Fruit fly (Drosophila melanogaster) whole organism, wandering third instar larva: Measurements from ENCODE around the gene Spt7.

Experiments
- CG32264 ChIP-seq: fragments of 200-800 bp; sonication (Bioruptor generic); optimal IDR thresholded peaks from 2 replicates; lab custom pipeline; 2016; ENCODE audit warnings: missing biosample characterization, missing genetic modification characterization
- CG9705 ChIP-seq: fragments of 200-800 bp; sonication (Bioruptor generic); optimal IDR thresholded peaks from 2 replicates; lab custom pipeline; 2018; ENCODE audit warnings: missing biosample characterization, mild to moderate bottlenecking, missing genetic modification characterization
- CrebA ChIP-seq: fragments of 200-800 bp; sonication (Bioruptor generic); optimal IDR thresholded peaks from 2 replicates; lab custom pipeline; 2016; ENCODE audit warnings: missing biosample characterization, mild to moderate bottlenecking, missing genetic modification characterization, borderline replicate concordance
- Dif ChIP-seq: fragments of 200-275, 200-300 bp; sonication (Bioruptor generic); optimal IDR thresholded peaks from 2 replicates; lab custom pipeline; 2018; ENCODE audit warnings: missing biosample characterization, missing genetic modification characterization; ENCODE audit not compliant: partially characterized antibody
- HLH106 ChIP-seq: fragments of 200-800 bp; optimal IDR thresholded peaks from 3 replicates; lab custom pipeline; 2019; ENCODE audit warnings: missing biosample characterization, mild to moderate bottlenecking, missing genetic modification characterization, moderate library complexity
- Hnf4 ChIP-seq: fragments of 200-800 bp; sonication (Bioruptor generic); optimal IDR thresholded peaks from 2 replicates; lab custom pipeline; 2016; ENCODE audit warnings: missing biosample characterization, mild to moderate bottlenecking, missing genetic modification characterization
- Hr78 ChIP-seq: fragments of >200 bp; optimal IDR thresholded peaks from 2 replicates; lab custom pipeline; 2017; ENCODE audit warnings: missing biosample characterization, missing genetic modification characterization
- Hr83 ChIP-seq: fragments of 200-300 bp; sonication (Bioruptor generic); optimal IDR thresholded peaks from 2 replicates; lab custom pipeline; 2016; ENCODE audit warnings: missing biosample characterization, mild to moderate bottlenecking, missing genetic modification characterization, moderate library complexity; ENCODE audit not compliant: poor library complexity, severe bottlenecking
- Jra ChIP-seq: sonication (Bioruptor generic); optimal IDR thresholded peaks from 2 replicates; lab custom pipeline; 2016; ENCODE audit warnings: missing biosample characterization, missing genetic modification characterization
- Myc ChIP-seq: fragments of >200 bp; optimal IDR thresholded peaks from 2 replicates; lab custom pipeline; 2017
- N ChIP-seq: fragments of >200 bp; optimal IDR thresholded peaks from 2 replicates; lab custom pipeline; 2018; ENCODE audit warnings: missing biosample characterization, missing external identifiers, missing genetic modification characterization
- OdsH ChIP-seq: fragments of 200-800 bp; sonication (Bioruptor generic); optimal IDR thresholded peaks from 2 replicates; lab custom pipeline; 2016; ENCODE audit warnings: missing biosample characterization, mild to moderate bottlenecking, missing genetic modification characterization
- Rel ChIP-seq, 2 experiments: fragments of 200-800 bp; sonication (Bioruptor generic) in 1 of 2; optimal IDR thresholded peaks; 2 replicates in 1 of 2; 3 replicates in 1 of 2; lab custom pipeline; 2016 to 2019; ENCODE audit warnings: mild to moderate bottlenecking in 2 of 2, missing biosample characterization in 2 of 2, missing genetic modification characterization in 2 of 2, moderate library complexity in 1 of 2
- Sp1 ChIP-seq: fragments of 200-800 bp; sonication (Bioruptor generic); optimal IDR thresholded peaks from 3 replicates; lab custom pipeline; 2019; ENCODE audit warnings: missing biosample characterization, mild to moderate bottlenecking, missing genetic modification characterization, moderate library complexity
- Vsx2 ChIP-seq: fragments of 200-300, 225-300 bp; sonication (Bioruptor generic); optimal IDR thresholded peaks from 2 replicates; lab custom pipeline; 2018; ENCODE audit warnings: missing biosample characterization, missing genetic modification characterization; ENCODE audit not compliant: partially characterized antibody
- br ChIP-seq: fragments of 200-800 bp; sonication (Bioruptor generic); optimal IDR thresholded peaks from 2 replicates; lab custom pipeline; 2016; ENCODE audit warnings: missing biosample characterization, missing genetic modification characterization
- brk ChIP-seq: fragments of 200-800 bp; sonication (Bioruptor generic); optimal IDR thresholded peaks from 2 replicates; lab custom pipeline; 2016; ENCODE audit warnings: missing biosample characterization, mild to moderate bottlenecking, missing genetic modification characterization
- dl ChIP-seq, 2 experiments: fragments of 175-275, 200-275 bp in 1 of 2; fragments of 200-275 bp in 1 of 2; sonication (Bioruptor generic); optimal IDR thresholded peaks; lab custom pipeline; 2018; ENCODE audit warnings: mild to moderate bottlenecking in 2 of 2, missing biosample characterization in 2 of 2, missing genetic modification characterization in 2 of 2, moderate library complexity in 2 of 2; ENCODE audit not compliant: partially characterized antibody in 2 of 2, insufficient read depth in 1 of 2
- dsf ChIP-seq: sonication (Bioruptor generic); optimal IDR thresholded peaks from 2 replicates; lab custom pipeline; 2016; ENCODE audit warnings: missing biosample characterization, missing genetic modification characterization, borderline replicate concordance
- ey ChIP-seq: fragments of 200-800 bp; sonication (Bioruptor generic); optimal IDR thresholded peaks from 2 replicates; lab custom pipeline; 2016; ENCODE audit warnings: missing biosample characterization, missing genetic modification characterization
- foxo ChIP-seq, 2 experiments: fragments of 200-800 bp; sonication (Bioruptor generic); optimal IDR thresholded peaks; 2 replicates in 1 of 2; 3 replicates in 1 of 2; lab custom pipeline; 2016 to 2017; ENCODE audit warnings: missing biosample characterization in 2 of 2, missing genetic modification characterization in 2 of 2
- fru ChIP-seq: fragments of 200-800 bp; sonication (Bioruptor generic); optimal IDR thresholded peaks from 3 replicates; lab custom pipeline; 2016; ENCODE audit warnings: missing biosample characterization, mild to moderate bottlenecking, missing genetic modification characterization
- h ChIP-seq: fragments of 200-800 bp; sonication (Bioruptor generic); optimal IDR thresholded peaks from 3 replicates; lab custom pipeline; 2016; ENCODE audit warnings: missing biosample characterization, mild to moderate bottlenecking, missing genetic modification characterization
- jim ChIP-seq: fragments of 175-275, 200-325 bp; sonication (Bioruptor generic); optimal IDR thresholded peaks from 2 replicates; lab custom pipeline; 2016; ENCODE audit warnings: missing biosample characterization, mild to moderate bottlenecking, missing genetic modification characterization
- lola ChIP-seq: fragments of >200 bp; optimal IDR thresholded peaks from 2 replicates; lab custom pipeline; 2017; ENCODE audit warnings: missing biosample characterization, missing genetic modification characterization
- pan ChIP-seq: fragments of >200 bp; optimal IDR thresholded peaks from 2 replicates; lab custom pipeline; 2017
- psq ChIP-seq: fragments of 200-800 bp; sonication (Bioruptor generic); optimal IDR thresholded peaks from 3 replicates; lab custom pipeline; 2017; ENCODE audit warnings: missing biosample characterization, mild to moderate bottlenecking, missing genetic modification characterization, moderate library complexity
- rgr ChIP-seq: fragments of 200-800 bp; sonication (Bioruptor generic); optimal IDR thresholded peaks from 3 replicates; lab custom pipeline; 2016; ENCODE audit warnings: missing biosample characterization, mild to moderate bottlenecking, missing genetic modification characterization
- sv ChIP-seq: fragments of 200-800 bp; sonication (Bioruptor generic); optimal IDR thresholded peaks from 3 replicates; lab custom pipeline; 2016; ENCODE audit warnings: missing biosample characterization, missing genetic modification characterization
- usp ChIP-seq: fragments of >200 bp; optimal IDR thresholded peaks from 2 replicates; lab custom pipeline; 2017; ENCODE audit warnings: missing biosample characterization, missing genetic modification characterization
- woc ChIP-seq: sonication (Bioruptor generic); optimal IDR thresholded peaks from 2 replicates; lab custom pipeline; 2016; ENCODE audit warnings: missing biosample characterization, mild to moderate bottlenecking, missing genetic modification characterization

The Spt7 gene

dm6 chrX:17872310-17872709, 22.1 kb downstream of the Spt7 start:
- TF ChIP-seq fru (GFP tag; lab: Kevin White, UChicago) (no peak), Sp1 (GFP tag; lab: Kevin White, UChicago) (no peak), br (GFP tag; lab: Kevin White, UChicago) (no peak), N (GFP tag; lab: Kevin White, UChicago) (no peak), Jra (GFP tag; lab: Kevin White, UChicago) (no peak), pan (lab: Kevin White, UChicago) (no peak), Hr78 (GFP tag; lab: Kevin White, UChicago) (no peak), ey (GFP tag; lab: Kevin White, UChicago) (no peak), CG9705 (GFP tag; lab: Kevin White, UChicago) (no peak), rgr (GFP tag; lab: Kevin White, UChicago) (no peak), foxo (GFP tag; optimal IDR thresholded peaks at IDR 0.05; lab: Kevin White, UChicago) (no peak), Dif (GFP tag; lab: Kevin White, UChicago) (no peak), HLH106 (no peak)

dm6 chrX:17873329-17873728, 23.1 kb downstream of the Spt7 start:
- TF ChIP-seq Vsx2 (GFP tag; lab: Kevin White, UChicago), result no peak
- no peak for TF ChIP-seq CG32264 (GFP tag; lab: Kevin White, UChicago)
- no peak for TF ChIP-seq jim
- no peak for TF ChIP-seq pan (lab: Kevin White, UChicago)
- no peak for TF ChIP-seq Dif (GFP tag; lab: Kevin White, UChicago)
- no peak for TF ChIP-seq Hnf4 (GFP tag; lab: Kevin White, UChicago)
- no peak for TF ChIP-seq woc (GFP tag; lab: Kevin White, UChicago)
- no peak for TF ChIP-seq Hr83 (GFP tag; lab: Kevin White, UChicago)
- no peak for TF ChIP-seq dsf
- no peak for TF ChIP-seq brk (GFP tag; lab: Kevin White, UChicago)
- no peak for TF ChIP-seq rgr (GFP tag; lab: Kevin White, UChicago)
- no peak for TF ChIP-seq sv (GFP tag; lab: Kevin White, UChicago)
- TF ChIP-seq lola, result no peak
- TF ChIP-seq, all 38 proteins: peak for 0

dm6 chrX:17875014-17875589, 24.8 kb downstream of the Spt7 start:
- peak; percentile 10 for TF ChIP-seq fru (GFP tag; lab: Kevin White, UChicago)
- TF ChIP-seq dl (GFP tag; optimal IDR thresholded peaks at IDR 0.05; lab: Kevin White, UChicago; ENCODE audit: insufficient read depth in 1 of 2, partially characterized antibody in 2 of 2), result no peak
- no peak for TF ChIP-seq OdsH (GFP tag; lab: Kevin White, UChicago)
- peak; percentile 2 for TF ChIP-seq h (GFP tag; lab: Kevin White, UChicago)
- TF ChIP-seq Rel (GFP tag; optimal IDR thresholded peaks at IDR 0.05; lab: Kevin White, UChicago), result no peak
- TF ChIP-seq Rel (tag; optimal IDR thresholded peaks at IDR 0.05; lab: Kevin White, UChicago), result peak; percentile 80
- peak; percentile 27 for TF ChIP-seq psq (GFP tag; lab: Kevin White, UChicago)
- no peak for TF ChIP-seq CrebA (GFP tag; lab: Kevin White, UChicago)
- no peak for TF ChIP-seq Myc (lab: Kevin White, UChicago)
- peak in 1 of 2 experiments; percentile 49 for TF ChIP-seq foxo (GFP tag; optimal IDR thresholded peaks at IDR 0.05; lab: Kevin White, UChicago)

- no peak for TF ChIP-seq dsf
- TF ChIP-seq OdsH (GFP tag; lab: Kevin White, UChicago), result no peak
- no peak for TF ChIP-seq Rel (GFP tag; optimal IDR thresholded peaks at IDR 0.05; lab: Kevin White, UChicago)
- TF ChIP-seq Rel (tag; optimal IDR thresholded peaks at IDR 0.05; lab: Kevin White, UChicago), result peak; percentile 1
Measured at dm6 chrX:17875695-17876094, 25.4 kb downstream of the Spt7 start.

- TF ChIP-seq usp (GFP tag; lab: Kevin White, UChicago) (no peak), Rel (GFP tag; optimal IDR thresholded peaks at IDR 0.05; lab: Kevin White, UChicago) (no peak), Rel (tag; optimal IDR thresholded peaks at IDR 0.05; lab: Kevin White, UChicago) (peak; percentile 96)
Measured at dm6 chrX:17876518-17876917, 26.3 kb downstream of the Spt7 start.
